Worm (Caenorhabditis elegans): Measurements from ENCODE around the gene T22H9.1.

DNA sequence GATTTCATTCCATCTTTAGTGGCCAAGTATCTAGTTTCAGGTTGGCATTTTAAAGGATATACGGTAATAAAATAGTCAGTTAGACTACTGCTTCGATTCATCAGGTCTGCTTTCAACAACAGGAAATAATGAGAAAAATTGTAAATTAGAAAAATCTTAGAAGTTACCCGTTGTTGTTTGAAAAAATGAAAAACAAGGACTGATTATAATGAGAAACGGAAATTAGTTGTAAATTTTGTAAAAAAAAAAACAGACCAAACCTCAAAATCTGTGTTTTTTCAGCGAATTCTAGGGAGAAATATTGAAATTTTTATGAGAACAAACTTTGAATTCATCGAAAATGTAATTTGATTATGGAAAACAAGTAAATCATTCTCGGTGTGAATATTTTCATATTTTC lies 43.5 kb downstream of the T22H9.1 start, which contains the start of gene srh-62:
- TF ChIP-seq F13C5.2 (tag; optimal IDR thresholded peaks at IDR 0.05) (no peak), ama-1 (optimal IDR thresholded peaks at IDR 0.05) (no peak), ceh-36 (tag; optimal IDR thresholded peaks at IDR 0.05) (no peak), tbx-11 (GFP tag; IDR thresholded peaks at IDR 0.05) (no peak), flt-1 (GFP tag; IDR thresholded peaks at IDR 0.05) (no peak), tra-4 (tag; optimal IDR thresholded peaks at IDR 0.05) (no peak)
